Worm (Caenorhabditis elegans) whole organism, L1 larva: ENCODE data around the gene srxa-18.

Experiments
- Y116A8C.19 ChIP-seq: sonication (generic microtip); optimal IDR thresholded peaks from 2 replicates; lab custom pipeline; 2016; ENCODE audit warnings: missing compliant biosample characterization, missing genetic modification characterization, borderline replicate concordance
- ama-1 ChIP-seq: fragments of 150-350 bp; optimal IDR thresholded peaks from 2 replicates; lab custom pipeline; 2014
- fkh-8 ChIP-seq: sonication (generic microtip); optimal IDR thresholded peaks from 2 replicates; lab custom pipeline; 2016; ENCODE audit warnings: mild to moderate bottlenecking, missing genetic modification characterization, missing compliant biosample characterization
- lin-13 ChIP-seq: fragments of 150-350 bp; optimal IDR thresholded peaks from 2 replicates; lab custom pipeline; 2014; ENCODE audit warnings: missing biosample characterization, missing genetic modification reagents, missing genetic modification characterization
- mdl-1 ChIP-seq, 2 experiments: fragments of 150-350 bp; optimal IDR thresholded peaks; 2 replicates each; lab custom pipeline; 2014 to 2017; ENCODE audit warnings: missing biosample characterization in 2 of 2, missing genetic modification characterization in 2 of 2, inconsistent platforms in 1 of 2
- mep-1 ChIP-seq: fragments of 150-350 bp; optimal IDR thresholded peaks from 2 replicates; lab custom pipeline; 2014; ENCODE audit warnings: missing biosample characterization, missing genetic modification characterization
- nhr-12 ChIP-seq: sonication (generic microtip); optimal IDR thresholded peaks from 2 replicates; lab custom pipeline; 2017; ENCODE audit warnings: missing biosample characterization, missing genetic modification characterization
- sox-4 ChIP-seq: sonication (generic microtip); optimal IDR thresholded peaks from 2 replicates; lab custom pipeline; 2016; ENCODE audit warnings: missing genetic modification characterization, missing compliant biosample characterization
- unc-62 ChIP-seq: fragments of 150-350 bp; optimal IDR thresholded peaks from 2 replicates; lab custom pipeline; 2014; ENCODE audit warnings: missing biosample characterization, missing genetic modification reagents, missing genetic modification characterization

ce11 chrV:10114329-10114728 lies 6.5 kb downstream of the srxa-18 start, which contains the start of gene cht-5:
- TF ChIP-seq mdl-1 (tag; optimal IDR thresholded peaks at IDR 0.05; lab: Kevin White, UChicago) (no peak), sox-4 (tag; lab: Kevin White, UChicago) (no peak), fkh-8 (tag; lab: Kevin White, UChicago) (no peak), unc-62 (no peak), ama-1 (lab: Kevin White, UChicago) (no peak), Y116A8C.19 (no peak), mep-1 (tag; lab: Kevin White, UChicago) (no peak), lin-13 (no peak), nhr-12 (tag; lab: Kevin White, UChicago) (no peak)
